Fruit fly (Drosophila melanogaster): Measurements from ENCODE around the gene CG11596.

dm6 chrX:1900123-1900818 lies 27.2 kb upstream of the CG11596 start, which contains the start of gene arm:
- no peak for TF ChIP-seq ovo (GFP tag; optimal IDR thresholded peaks at IDR 0.05)
- TF ChIP-seq Mnt (GFP tag; optimal IDR thresholded peaks at IDR 0.05): peak; percentile 49
- TF ChIP-seq CG14711 (tag; optimal IDR thresholded peaks at IDR 0.05): no peak
- TF ChIP-seq cic (GFP tag; optimal IDR thresholded peaks at IDR 0.05): no peak
- no peak for TF ChIP-seq kay (GFP tag; ENCODE audit: borderline replicate concordance)
- TF ChIP-seq CG33017 (tag; optimal IDR thresholded peaks at IDR 0.05): no peak
- peak; percentile 56 for TF ChIP-seq CG1620 (GFP tag; optimal IDR thresholded peaks at IDR 0.05)
